Worm (Caenorhabditis elegans) whole organism, L4/young adult: ENCODE measurements around the gene sucg-1.

ENCODE experiments used
- W03F9.2 ChIP-seq: fragments of 150-350 bp; optimal IDR thresholded peaks from 2 replicates; lab custom pipeline; 2014; ENCODE audit warnings: missing biosample characterization, missing genetic modification characterization
- him-1 ChIP-seq: sonication (generic microtip); optimal IDR thresholded peaks from 2 replicates; lab custom pipeline; 2016; ENCODE audit warnings: missing genotype, missing genetic modification reagents, missing genetic modification characterization, missing compliant biosample characterization

- peak; percentile 46 for TF ChIP-seq W03F9.2 (tag; lab: Kevin White, UChicago)
- TF ChIP-seq him-1 (tag; lab: Kevin White, UChicago) = no peak
These were observed 45.5 kb downstream of the sucg-1 start, which contains the start of the genes hcf-1 and swd-2.2 for ce11 chrIV:7774206-7774605.
